Fruit fly (Drosophila melanogaster): ENCODE measurements around the gene CG6418.
A peak's percentile ranks its signal among the peaks of the same experiment; 100 is the strongest.

The CG6418 gene

dm6 chr3L:10833222-10833621 is 45.6 kb downstream of the CG6418 start (continued):
- TF ChIP-seq fru (optimal IDR thresholded peaks at IDR 0.05) (no peak), CG15601 (tag; optimal IDR thresholded peaks at IDR 0.05) (no peak), HLH4C (GFP tag; IDR thresholded peaks at IDR 0.05; ENCODE audit: partially characterized antibody) (no peak), D19B (GFP tag; optimal IDR thresholded peaks at IDR 0.05) (no peak), CG6854 (GFP tag; optimal IDR thresholded peaks at IDR 0.05) (no peak), Camta (GFP tag; optimal IDR thresholded peaks at IDR 0.05) (no peak), Hr51 (GFP tag; optimal IDR thresholded peaks at IDR 0.05) (peak in 1 of 2 experiments; percentile 36), NK7.1 (GFP tag; optimal IDR thresholded peaks at IDR 0.05) (no peak), Dll (GFP tag; IDR thresholded peaks at IDR 0.05; ENCODE audit: partially characterized antibody) (no peak), CG17361 (GFP tag; IDR thresholded peaks at IDR 0.05) (peak; percentile 40; the same call in 2 of the 3 replicates), CG30431 (GFP tag; optimal IDR thresholded peaks at IDR 0.05) (no peak), CG7839 (tag; optimal IDR thresholded peaks at IDR 0.05) (peak; percentile 37), CG17359 (tag; optimal IDR thresholded peaks at IDR 0.05) (peak; percentile 10), sisA (GFP tag; IDR thresholded peaks at IDR 0.05) (no peak), B-H1 (GFP tag; IDR thresholded peaks at IDR 0.05) (no peak), Lhr (GFP tag; optimal IDR thresholded peaks at IDR 0.05) (no peak), mam (GFP tag; optimal IDR thresholded peaks at IDR 0.05) (no peak), CTCF (GFP tag; optimal IDR thresholded peaks at IDR 0.05) (no peak), nerfin-1 (tag; optimal IDR thresholded peaks at IDR 0.05) (no peak), tio (GFP tag; optimal IDR thresholded peaks at IDR 0.05) (no peak), CG6254 (GFP tag; optimal IDR thresholded peaks at IDR 0.05) (no peak)

- TF ChIP-seq CG11504 (tag; optimal IDR thresholded peaks at IDR 0.05) (peak; percentile 15), CG6272 (GFP tag; IDR thresholded peaks at IDR 0.05) (no peak), al (GFP tag; IDR thresholded peaks at IDR 0.05) (no peak), CG7372 (GFP tag; IDR thresholded peaks at IDR 0.05) (peak; percentile 57), row (GFP tag; IDR thresholded peaks at IDR 0.05) (peak; percentile 26; the same call in 1 of the 3 replicates), Ets65A (GFP tag) (peak; percentile 55), Med (GFP tag) (peak; percentile 35), Kr (GFP tag; optimal IDR thresholded peaks at IDR 0.05) (no peak), hkb (optimal IDR thresholded peaks at IDR 0.05) (no peak), hkb (GFP tag; IDR thresholded peaks at IDR 0.05) (no peak)
Observed at dm6 chr3L:10829160-10829559, 49.7 kb downstream of the CG6418 start.

DNA sequence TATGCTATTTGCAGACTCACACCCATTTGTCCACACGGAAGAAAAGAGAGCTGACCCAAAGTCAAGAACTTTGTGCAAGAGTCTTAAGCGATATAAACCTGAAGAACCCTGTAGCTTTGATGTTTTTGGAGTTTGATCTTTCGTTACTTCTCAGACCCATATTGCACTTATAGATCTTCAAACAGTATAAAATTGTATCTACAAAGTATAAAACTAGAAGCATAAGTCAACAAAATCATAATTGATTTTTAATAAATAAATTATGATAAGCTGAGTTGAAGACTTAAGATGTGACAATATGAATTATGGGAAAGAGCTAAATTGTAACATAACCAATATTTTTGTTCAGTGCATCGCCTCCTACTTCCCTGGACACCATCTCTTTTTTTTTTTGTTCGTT is 51.5 kb downstream of the CG6418 start:
- TF ChIP-seq MBD-R2 (GFP tag; IDR thresholded peaks at IDR 0.05): no peak
- TF ChIP-seq hth (optimal IDR thresholded peaks at IDR 0.05): no peak
- TF ChIP-seq dm (GFP tag; optimal IDR thresholded peaks at IDR 0.05): no peak
- TF ChIP-seq ken (GFP tag; IDR thresholded peaks at IDR 0.05): no peak
- TF ChIP-seq CG6254 (GFP tag; optimal IDR thresholded peaks at IDR 0.05): no peak
- TF ChIP-seq h (optimal IDR thresholded peaks at IDR 0.05): no peak
- TF ChIP-seq corto (GFP tag; optimal IDR thresholded peaks at IDR 0.05): no peak
- TF ChIP-seq CG11560 (tag; IDR thresholded peaks at IDR 0.05): no peak
- no peak for TF ChIP-seq Dbx (GFP tag; IDR thresholded peaks at IDR 0.05)
- peak; percentile 42; the same call in 1 of the 2 replicates for TF ChIP-seq lmd (GFP tag; IDR thresholded peaks at IDR 0.05)
- peak; percentile 7 for TF ChIP-seq CG2875 (GFP tag; optimal IDR thresholded peaks at IDR 0.05)
- peak; percentile 29 for TF ChIP-seq scrt (GFP tag; optimal IDR thresholded peaks at IDR 0.05)
- peak; percentile 9 for TF ChIP-seq NfI (GFP tag; optimal IDR thresholded peaks at IDR 0.05)
- TF ChIP-seq Hr39 (optimal IDR thresholded peaks at IDR 0.05): no peak
- TF ChIP-seq D19A (tag; optimal IDR thresholded peaks at IDR 0.05): peak; percentile 24
- no peak for TF ChIP-seq CG4707 (GFP tag; optimal IDR thresholded peaks at IDR 0.05)
- TF ChIP-seq repo (GFP tag; optimal IDR thresholded peaks at IDR 0.05): no peak
- TF ChIP-seq Sry-δ (GFP tag; optimal IDR thresholded peaks at IDR 0.05): no peak
- TF ChIP-seq MESR4 (GFP tag; optimal IDR thresholded peaks at IDR 0.05): no peak
- no peak for TF ChIP-seq gsb-n (tag; optimal IDR thresholded peaks at IDR 0.05)
- TF ChIP-seq CG7987 (GFP tag; optimal IDR thresholded peaks at IDR 0.05): no peak
- no peak for TF ChIP-seq Lim3 (GFP tag; IDR thresholded peaks at IDR 0.05)
- no peak for TF ChIP-seq CG12942 (GFP tag; optimal IDR thresholded peaks at IDR 0.05)
